Worm (Caenorhabditis elegans): Measurements from ENCODE around the gene EEED8.3.

ce11 chrII:5408924-5409323, 5.2 kb upstream of the EEED8.3 start, which contains the start of the genes EEED8.12 and EEED8.4:
- no peak for TF ChIP-seq dao-5 (tag; optimal IDR thresholded peaks at IDR 0.05)
- TF ChIP-seq him-1 (tag; optimal IDR thresholded peaks at IDR 0.05), result no peak
